Fruit fly (Drosophila melanogaster) whole organism: Measurements from ENCODE around the gene CG46523.

Experiments used
- CG8478 ChIP-seq: fragments of >200 bp; optimal IDR thresholded peaks from 2 replicates; lab custom pipeline; 2018; ENCODE audit warnings: inconsistent platforms
- Dll ChIP-seq: fragments of >200 bp; optimal IDR thresholded peaks from 2 replicates; lab custom pipeline; 2017
- EcR ChIP-seq, 2 experiments: fragments of >200 bp; optimal IDR thresholded peaks; 2 replicates each; lab custom pipeline; 2017; ENCODE audit warnings: missing biosample characterization in 2 of 2, missing genetic modification characterization in 2 of 2, missing genetic modification reagents in 2 of 2
- pan ChIP-seq: fragments of >200 bp; optimal IDR thresholded peaks from 2 replicates; lab custom pipeline; 2017
- psq ChIP-seq: fragments of >200 bp; optimal IDR thresholded peaks from 2 replicates; lab custom pipeline; 2017
- usp ChIP-seq: fragments of >200 bp; optimal IDR thresholded peaks from 2 replicates; lab custom pipeline; 2017; ENCODE audit warnings: missing biosample characterization, missing genetic modification characterization, mixed read lengths

dm6 chr3L:1928959-1929358 lies 9.9 kb downstream of the CG46523 start:
- TF ChIP-seq usp (GFP tag; lab: Kevin White, UChicago) (no peak), CG8478 (no peak), Dll (lab: Kevin White, UChicago) (no peak), psq (lab: Kevin White, UChicago) (no peak), pan (lab: Kevin White, UChicago) (no peak), EcR (GFP tag; optimal IDR thresholded peaks at IDR 0.05; lab: Kevin White, UChicago) (no peak)
